Worm (Caenorhabditis elegans) whole organism, late embryonic: ENCODE data around the gene F48G7.4.

Source experiments
- C08G9.2 ChIP-seq: sonication (generic microtip); optimal IDR thresholded peaks from 2 replicates; lab custom pipeline; 2016; ENCODE audit warnings: mild to moderate bottlenecking, missing genetic modification characterization, moderate library complexity, missing compliant biosample characterization
- F13H6.1 ChIP-seq: sonication (generic microtip); optimal IDR thresholded peaks from 2 replicates; lab custom pipeline; 2016; ENCODE audit warnings: missing genetic modification characterization, missing compliant biosample characterization
- T23F11.4 ChIP-seq: fragments of 200-800 bp; sonication (Bioruptor generic); optimal IDR thresholded peaks from 2 replicates; lab custom pipeline; 2018; ENCODE audit warnings: mild to moderate bottlenecking, missing genetic modification characterization, missing compliant biosample characterization
- ahr-1 ChIP-seq: sonication (generic microtip); optimal IDR thresholded peaks from 2 replicates; lab custom pipeline; 2016; ENCODE audit warnings: missing genetic modification characterization, missing compliant biosample characterization
- ceh-18 ChIP-seq: sonication (generic microtip); optimal IDR thresholded peaks from 2 replicates; lab custom pipeline; 2016; ENCODE audit warnings: missing genetic modification characterization, missing compliant biosample characterization
- ceh-19 ChIP-seq: fragments of 200-800 bp; sonication (Bioruptor generic); optimal IDR thresholded peaks from 2 replicates; lab custom pipeline; 2018; ENCODE audit warnings: mild to moderate bottlenecking, missing genetic modification characterization, missing compliant biosample characterization
- ceh-2 ChIP-seq: sonication (generic microtip); optimal IDR thresholded peaks from 2 replicates; lab custom pipeline; 2016; ENCODE audit warnings: missing genotype, missing genetic modification characterization, missing compliant biosample characterization
- ceh-22 ChIP-seq: sonication (generic microtip); optimal IDR thresholded peaks from 2 replicates; lab custom pipeline; 2017; ENCODE audit warnings: missing biosample characterization, missing genetic modification characterization
- ceh-24 ChIP-seq: sonication (generic microtip); optimal IDR thresholded peaks from 2 replicates; lab custom pipeline; 2016; ENCODE audit warnings: mild to moderate bottlenecking, missing genetic modification characterization, missing compliant biosample characterization
- ceh-45 ChIP-seq: fragments of 200-800 bp; sonication (Bioruptor generic); IDR thresholded peaks from 2 replicates; pipeline ENCODE4 v1.3.6; 2022; ENCODE audit warnings: missing genetic modification reagents, missing genetic modification characterization, missing compliant biosample characterization
- ceh-48 ChIP-seq: sonication (generic microtip); optimal IDR thresholded peaks from 2 replicates; lab custom pipeline; 2016; ENCODE audit warnings: missing genetic modification characterization, inconsistent platforms, missing compliant biosample characterization
- ceh-9 ChIP-seq: sonication (generic microtip); optimal IDR thresholded peaks from 2 replicates; lab custom pipeline; 2016; ENCODE audit warnings: mild to moderate bottlenecking, missing genetic modification characterization, inconsistent platforms, missing compliant biosample characterization
- eyg-1 ChIP-seq: sonication (generic microtip); optimal IDR thresholded peaks from 2 replicates; lab custom pipeline; 2016; ENCODE audit warnings: missing genotype, missing genetic modification characterization, missing compliant biosample characterization
- fkh-6 ChIP-seq: sonication (generic microtip); optimal IDR thresholded peaks from 2 replicates; lab custom pipeline; 2016; ENCODE audit warnings: missing genetic modification characterization, missing compliant biosample characterization
- gmeb-2 ChIP-seq: sonication (generic microtip); optimal IDR thresholded peaks from 2 replicates; lab custom pipeline; 2016; ENCODE audit warnings: missing genetic modification characterization, inconsistent platforms, missing compliant biosample characterization
- hlh-15 ChIP-seq: sonication (generic microtip); optimal IDR thresholded peaks from 2 replicates; lab custom pipeline; 2016; ENCODE audit warnings: missing genetic modification characterization, missing compliant biosample characterization
- lim-6 ChIP-seq: sonication (generic microtip); optimal IDR thresholded peaks from 2 replicates; lab custom pipeline; 2016; ENCODE audit warnings: missing genetic modification characterization, missing compliant biosample characterization
- lin-11 ChIP-seq: fragments of 200-800 bp; sonication (Bioruptor generic); optimal IDR thresholded peaks from 2 replicates; lab custom pipeline; 2018; ENCODE audit warnings: mild to moderate bottlenecking, missing genetic modification characterization, missing compliant biosample characterization
- mec-3 ChIP-seq: sonication (generic microtip); optimal IDR thresholded peaks from 2 replicates; lab custom pipeline; 2016; ENCODE audit warnings: borderline replicate concordance, missing genetic modification characterization, missing compliant biosample characterization
- nfya-1 ChIP-seq: sonication (generic microtip); optimal IDR thresholded peaks from 2 replicates; lab custom pipeline; 2017; ENCODE audit warnings: missing genetic modification characterization, mild to moderate bottlenecking, missing compliant biosample characterization, antibody characterized with exemption, moderate library complexity
- nhr-11 ChIP-seq: fragments of 150-350 bp; optimal IDR thresholded peaks from 2 replicates; lab custom pipeline; 2014; ENCODE audit warnings: missing biosample characterization, missing genetic modification characterization
- nhr-232 ChIP-seq: sonication (generic microtip); optimal IDR thresholded peaks from 2 replicates; lab custom pipeline; 2016; ENCODE audit warnings: missing genetic modification characterization, missing compliant biosample characterization
- pax-1 ChIP-seq: fragments of 150-350 bp; optimal IDR thresholded peaks from 2 replicates; lab custom pipeline; 2014; ENCODE audit warnings: missing biosample characterization, missing genetic modification characterization
- pha-4 ChIP-seq: fragments of 150-350 bp; optimal IDR thresholded peaks from 2 replicates; lab custom pipeline; 2018; ENCODE audit warnings: missing biosample characterization, missing genetic modification reagents, missing genetic modification characterization
- pros-1 ChIP-seq: fragments of 150-350 bp; optimal IDR thresholded peaks from 2 replicates; lab custom pipeline; 2014; ENCODE audit warnings: missing biosample characterization, missing genetic modification reagents, missing genetic modification characterization
- rnt-1 ChIP-seq: sonication (generic microtip); optimal IDR thresholded peaks from 2 replicates; lab custom pipeline; 2016; ENCODE audit warnings: missing genetic modification characterization, missing compliant biosample characterization
- sdc-2 ChIP-seq: sonication (generic microtip); optimal IDR thresholded peaks from 2 replicates; lab custom pipeline; 2016; ENCODE audit warnings: missing genotype, missing genetic modification characterization, missing compliant biosample characterization
- sox-4 ChIP-seq: sonication (generic microtip); optimal IDR thresholded peaks from 2 replicates; lab custom pipeline; 2017; ENCODE audit warnings: mild to moderate bottlenecking, missing genetic modification characterization, inconsistent platforms, missing compliant biosample characterization
- tbx-2 ChIP-seq: sonication (generic microtip); optimal IDR thresholded peaks from 2 replicates; lab custom pipeline; 2016; ENCODE audit warnings: missing genetic modification characterization, missing compliant biosample characterization
- tbx-7 ChIP-seq: sonication (generic microtip); optimal IDR thresholded peaks from 2 replicates; lab custom pipeline; 2016; ENCODE audit warnings: missing genotype, missing genetic modification characterization, missing compliant biosample characterization
- unc-55 ChIP-seq: sonication (generic microtip); optimal IDR thresholded peaks from 2 replicates; lab custom pipeline; 2017; ENCODE audit warnings: missing biosample characterization, missing genetic modification reagents, missing genetic modification characterization
- unc-86 ChIP-seq: sonication (generic microtip); optimal IDR thresholded peaks from 2 replicates; lab custom pipeline; 2016; ENCODE audit warnings: missing genetic modification characterization, missing compliant biosample characterization
- zip-5 ChIP-seq: sonication (generic microtip); optimal IDR thresholded peaks from 2 replicates; lab custom pipeline; 2016; ENCODE audit warnings: missing genetic modification characterization, missing compliant biosample characterization

Gene F48G7.4

DNA sequence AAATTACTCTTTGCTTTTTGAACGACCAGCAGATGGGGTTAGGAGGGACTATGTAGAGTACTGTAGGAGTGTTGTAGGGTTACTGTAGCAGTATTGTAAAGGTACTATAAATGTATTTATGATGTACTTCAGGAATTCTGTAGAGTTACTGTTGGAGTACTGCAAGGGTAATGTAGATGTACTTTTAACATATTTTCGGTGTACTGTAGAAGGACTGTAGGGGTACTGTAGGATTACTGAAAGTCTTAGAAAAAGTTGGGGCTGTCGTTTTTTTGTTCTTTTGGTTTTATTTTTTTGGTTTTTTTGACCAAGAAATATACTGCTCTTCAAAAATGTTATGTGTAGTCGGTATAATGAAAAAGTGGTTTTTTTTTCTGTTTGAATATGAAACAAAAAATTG is 20.6 kb upstream of the F48G7.4 start:
- TF ChIP-seq T23F11.4 (GFP tag; lab: Kevin White, UChicago) (no peak), C08G9.2 (tag; lab: Kevin White, UChicago) (no peak)

DNA sequence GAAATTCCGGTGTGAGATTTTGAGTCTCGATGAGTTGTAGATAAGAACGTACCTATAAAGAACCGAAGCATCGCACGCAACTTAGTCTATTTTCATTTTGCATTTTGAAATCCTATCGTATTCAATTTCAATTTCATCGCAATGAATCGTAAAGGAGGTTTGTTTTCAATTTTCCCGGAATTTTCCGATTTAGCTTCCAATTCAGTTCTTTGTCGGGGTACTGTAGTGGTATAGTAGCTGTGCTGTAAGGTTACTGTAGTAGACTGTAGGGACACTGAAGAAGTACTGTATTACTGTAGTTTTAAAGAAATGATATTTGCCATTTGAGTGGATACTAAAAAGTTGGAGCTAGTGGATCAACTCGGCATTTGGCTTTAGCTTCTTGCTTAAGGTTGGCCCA is 19.5 kb upstream of the F48G7.4 start:
- TF ChIP-seq zip-5 (tag; lab: Kevin White, UChicago) (no peak), nfya-1 (tag; lab: Kevin White, UChicago) (no peak), nhr-11 (no peak), hlh-15 (no peak), unc-86 (tag; lab: Kevin White, UChicago) (no peak), pax-1 (tag; lab: Kevin White, UChicago) (no peak), pros-1 (tag; lab: Kevin White, UChicago) (no peak), rnt-1 (tag; lab: Kevin White, UChicago) (no peak), ceh-22 (tag; lab: Kevin White, UChicago) (no peak), ceh-45 (GFP tag; lab: Robert Waterston, UW) (no peak), tbx-7 (no peak)

DNA sequence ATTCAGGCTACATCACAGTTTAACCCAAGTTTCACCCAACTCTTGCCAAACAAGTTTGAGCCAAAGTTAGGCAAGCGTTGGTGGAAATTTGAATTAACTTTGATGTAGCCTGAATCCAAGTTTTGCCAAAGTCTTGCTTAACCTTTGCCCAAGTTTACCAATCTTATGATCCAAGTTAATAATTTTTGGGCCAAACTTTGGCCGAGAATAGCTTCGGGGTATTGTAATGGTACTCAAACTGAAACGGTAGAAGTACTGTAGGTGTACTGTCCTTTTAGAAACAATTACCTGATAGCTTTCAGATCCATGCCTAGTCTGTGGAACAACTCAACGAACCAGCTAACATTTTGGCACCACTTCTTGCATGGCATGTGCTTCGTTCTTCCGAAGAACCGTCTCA is 19.0 kb upstream of the F48G7.4 start, which contains the start of gene nhr-251:
Gene nhr-251 (plus strand): TSS at position 301 of the 400 bp plus-strand sequence.
- TF ChIP-seq ceh-2 (tag; lab: Kevin White, UChicago) (no peak), tbx-2 (tag; lab: Kevin White, UChicago) (no peak), gmeb-2 (tag; lab: Kevin White, UChicago) (no peak), ceh-18 (no peak), ceh-24 (tag; lab: Kevin White, UChicago) (no peak), ceh-9 (tag; lab: Kevin White, UChicago) (no peak), nhr-232 (tag; lab: Kevin White, UChicago) (no peak), sdc-2 (no peak)

DNA sequence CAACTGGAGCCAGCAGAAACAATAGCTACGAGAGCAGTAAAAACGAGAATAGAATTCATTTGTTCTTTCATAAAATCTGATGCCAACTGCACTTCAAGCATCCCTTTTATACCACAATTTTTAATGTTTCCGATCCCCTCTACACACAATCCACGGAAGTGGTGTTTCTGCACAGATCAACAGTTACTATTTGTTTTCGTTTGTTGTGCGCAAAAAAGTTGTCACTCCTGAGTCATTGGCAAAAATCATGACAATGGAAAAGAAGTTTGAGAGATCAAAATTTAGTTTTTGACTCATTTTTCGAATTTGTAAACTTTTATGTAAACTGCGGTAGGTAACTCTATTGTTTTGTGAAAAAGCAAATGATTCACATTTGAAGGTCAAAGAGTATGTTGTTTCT is 15.1 kb upstream of the F48G7.4 start, which contains the start of gene srlf-37:
Gene srlf-37 (minus strand): TSS at position 101 of the 400 bp plus-strand sequence.
- TF ChIP-seq ceh-48 (tag; lab: Kevin White, UChicago) (no peak), unc-55 (GFP tag; lab: Kevin White, UChicago) (no peak), pha-4 (tag; lab: Kevin White, UChicago) (no peak), T23F11.4 (GFP tag; lab: Kevin White, UChicago) (no peak), fkh-6 (tag; lab: Kevin White, UChicago) (no peak), lim-6 (tag; lab: Kevin White, UChicago) (no peak), lin-11 (tag; lab: Kevin White, UChicago) (no peak), pax-1 (tag; lab: Kevin White, UChicago) (no peak), sox-4 (tag; lab: Kevin White, UChicago) (no peak), ceh-19 (GFP tag; lab: Kevin White, UChicago) (no peak), F13H6.1 (tag; lab: Kevin White, UChicago) (no peak), ahr-1 (tag; lab: Kevin White, UChicago) (no peak)
- TF ChIP-seq, all 69 proteins: peak for 0

DNA sequence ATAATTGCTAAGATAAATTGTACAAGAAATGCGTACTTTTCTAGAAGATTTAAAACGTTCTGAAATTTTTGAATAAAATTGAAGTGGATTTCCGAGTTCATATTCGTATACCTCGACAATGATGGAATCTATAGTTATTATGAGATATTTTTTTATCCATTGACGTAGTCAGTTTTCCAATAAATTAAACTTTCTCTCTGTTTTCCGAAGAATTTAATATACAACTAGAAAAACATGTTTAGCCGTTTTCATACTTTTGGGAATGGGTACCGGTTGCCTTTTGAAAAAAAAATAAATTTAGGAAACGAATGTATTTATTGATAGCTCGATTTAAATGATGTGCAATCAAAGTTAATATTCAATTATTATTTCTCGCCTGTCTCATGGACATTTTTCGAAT is 10.4 kb upstream of the F48G7.4 start, which contains the start of gene srw-109:
Gene srw-109 (minus strand): TSS at position 101 of the 400 bp plus-strand sequence.
- TF ChIP-seq zip-5 (tag; lab: Kevin White, UChicago) (no peak), mec-3 (no peak), ceh-22 (tag; lab: Kevin White, UChicago) (no peak)

DNA sequence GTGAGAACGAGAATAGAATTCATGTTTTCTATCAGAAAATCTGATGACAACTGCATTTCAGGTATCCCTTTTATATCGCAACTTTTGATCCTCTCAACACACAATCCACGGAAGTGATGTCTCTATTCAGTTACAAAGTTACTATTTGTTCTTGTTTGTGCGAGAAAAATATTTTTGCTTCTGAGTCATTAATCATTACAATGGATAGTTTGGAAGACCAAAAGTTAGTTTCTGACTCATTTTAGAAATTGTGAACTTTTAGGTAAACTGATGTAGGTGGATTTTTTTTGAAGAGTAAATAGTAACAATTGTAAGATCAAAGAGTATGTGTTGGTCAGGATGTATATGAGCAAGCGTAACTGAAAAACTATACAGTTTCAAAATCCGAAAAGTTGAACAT is 9.6 kb upstream of the F48G7.4 start, which contains the start of gene srlf-36:
Gene srlf-36 (minus strand): TSS at position 101 of the 400 bp plus-strand sequence.
- TF ChIP-seq pha-4 (tag; lab: Kevin White, UChicago) (no peak), eyg-1 (no peak), unc-86 (tag; lab: Kevin White, UChicago) (no peak), ahr-1 (tag; lab: Kevin White, UChicago) (no peak), sdc-2 (no peak)
